Fruit fly (Drosophila melanogaster) whole organism, pupa: ENCODE data around the gene wus.

Source experiments
- CG10348 ChIP-seq: fragments of 200-800 bp; sonication (Bioruptor generic); IDR thresholded peaks from 2 replicates; pipeline ENCODE4 v1.3.6; 2022; ENCODE audit warnings: missing biosample characterization, missing genetic modification characterization
- CG12605 ChIP-seq: fragments of 200-800 bp; sonication (Bioruptor generic); IDR thresholded peaks from 2 replicates; pipeline ENCODE4 v1.3.6; 2022; ENCODE audit warnings: missing biosample characterization, missing genetic modification characterization
- CG13204 ChIP-seq: fragments of 200-800 bp; sonication (Bioruptor generic); optimal IDR thresholded peaks from 2 replicates; lab custom pipeline; 2018; ENCODE audit warnings: missing biosample characterization, mild to moderate bottlenecking, missing genetic modification characterization, moderate library complexity
- CG14655 ChIP-seq: fragments of 200-800 bp; sonication (Bioruptor generic); optimal IDR thresholded peaks from 3 replicates; lab custom pipeline; 2017; ENCODE audit warnings: mild to moderate bottlenecking, missing biosample characterization, missing genetic modification reagents, missing genetic modification characterization
- CG15710 ChIP-seq: fragments of 200-800 bp; sonication (Bioruptor generic); optimal IDR thresholded peaks from 2 replicates; lab custom pipeline; 2018; ENCODE audit warnings: missing biosample characterization, mild to moderate bottlenecking, missing genetic modification characterization, moderate library complexity
- CG17806 ChIP-seq: fragments of 200-800 bp; sonication (Bioruptor generic); optimal IDR thresholded peaks from 2 replicates; lab custom pipeline; 2018; ENCODE audit warnings: missing biosample characterization, mild to moderate bottlenecking, missing genetic modification characterization, moderate library complexity
- CG32121 ChIP-seq: fragments of 200-800 bp; sonication (Bioruptor generic); IDR thresholded peaks from 2 replicates; pipeline ENCODE4 v1.3.6; 2022; ENCODE audit warnings: missing biosample characterization, missing genetic modification characterization
- CG34367 ChIP-seq: fragments of 200-800 bp; sonication (Bioruptor generic); optimal IDR thresholded peaks from 2 replicates; lab custom pipeline; 2018; ENCODE audit warnings: missing biosample characterization, mild to moderate bottlenecking, missing genetic modification characterization
- CG4496 ChIP-seq: fragments of 200-800 bp; sonication (Bioruptor generic); IDR thresholded peaks from 3 replicates; pipeline ENCODE4 v1.3.6; 2022; ENCODE audit warnings: missing biosample characterization, missing genetic modification characterization
- CG8159 ChIP-seq: fragments of 200-800 bp; sonication (Bioruptor generic); optimal IDR thresholded peaks from 3 replicates; lab custom pipeline; 2018; ENCODE audit warnings: missing biosample characterization, mild to moderate bottlenecking, missing genetic modification characterization, moderate library complexity
- CG8301 ChIP-seq: fragments of 200-800 bp; sonication (Bioruptor generic); optimal IDR thresholded peaks from 2 replicates; lab custom pipeline; 2018; ENCODE audit warnings: missing biosample characterization, mild to moderate bottlenecking, missing genetic modification characterization
- CG9948 ChIP-seq: fragments of 200-800 bp; sonication (Bioruptor generic); optimal IDR thresholded peaks from 2 replicates; lab custom pipeline; 2018; ENCODE audit warnings: missing biosample characterization, mild to moderate bottlenecking, missing genetic modification characterization, moderate library complexity
- D1 ChIP-seq: fragments of 200-800 bp; sonication (Bioruptor generic); optimal IDR thresholded peaks from 2 replicates; lab custom pipeline; 2018; ENCODE audit warnings: missing biosample characterization, mild to moderate bottlenecking, missing genetic modification characterization, moderate library complexity
- EcR ChIP-seq: fragments of 200-800 bp; sonication (Bioruptor generic); optimal IDR thresholded peaks from 3 replicates; lab custom pipeline; 2019; ENCODE audit warnings: missing biosample characterization, missing genetic modification characterization, mild to moderate bottlenecking, moderate library complexity, missing genetic modification reagents
- Ets98B ChIP-seq: fragments of 200-800 bp; sonication (Bioruptor generic); IDR thresholded peaks from 2 replicates; pipeline ENCODE4 v1.3.6; 2022; ENCODE audit warnings: missing biosample characterization, missing genetic modification characterization
- Pif1A ChIP-seq: fragments of 200-800 bp; sonication (Bioruptor generic); optimal IDR thresholded peaks from 3 replicates; lab custom pipeline; 2016; ENCODE audit warnings: missing biosample characterization, missing genetic modification characterization
- Pif1B ChIP-seq: fragments of 200-800 bp; sonication (Bioruptor generic); optimal IDR thresholded peaks from 3 replicates; lab custom pipeline; 2016; ENCODE audit warnings: missing biosample characterization, missing genetic modification characterization
- Snoo ChIP-seq: fragments of 200-800 bp; sonication (Bioruptor generic); optimal IDR thresholded peaks from 3 replicates; lab custom pipeline; 2017; ENCODE audit warnings: missing biosample characterization, mild to moderate bottlenecking, missing genetic modification characterization, inconsistent platforms
- fd96Ca ChIP-seq: fragments of 200-800 bp; sonication (Bioruptor generic); IDR thresholded peaks from 3 replicates; pipeline ENCODE4 v1.3.6; 2022; ENCODE audit warnings: missing biosample characterization, missing genetic modification characterization
- gl ChIP-seq: fragments of 200-800 bp; sonication (Bioruptor generic); optimal IDR thresholded peaks from 2 replicates; lab custom pipeline; 2018; ENCODE audit warnings: missing biosample characterization, mild to moderate bottlenecking, missing genetic modification characterization
- rn ChIP-seq: fragments of 200-800 bp; sonication (Bioruptor generic); IDR thresholded peaks from 2 replicates; pipeline ENCODE4 v1.3.6; 2022; ENCODE audit warnings: missing biosample characterization, missing genetic modification characterization

Gene wus

dm6 chrX:16942735-16943514, 2.3 kb upstream of the wus start, which contains the start of the genes CG13001 and RhoGAP15B:
Gene CG13001, minus strand, starts transcription at chrX:16942871.
Gene RhoGAP15B, plus strand, starts transcription at chrX:16943290.
- TF ChIP-seq gl (peak; percentile 12), Snoo (tag; lab: Kevin White, UChicago) (no peak)

- TF ChIP-seq Pif1B (GFP tag; lab: Kevin White, UChicago) = no peak
- no peak for TF ChIP-seq D1
- no peak for TF ChIP-seq rn (GFP tag; lab: Robert Waterston, UW)
- TF ChIP-seq CG10348 (GFP tag; lab: Robert Waterston, UW) = no peak
- no peak for TF ChIP-seq CG8159 (tag; lab: Kevin White, UChicago)
- TF ChIP-seq Pif1A (GFP tag; lab: Kevin White, UChicago) = no peak
- no peak for TF ChIP-seq fd96Ca (GFP tag; lab: Robert Waterston, UW)
- no peak for TF ChIP-seq EcR (GFP tag; lab: Kevin White, UChicago)
- TF ChIP-seq CG34367 (tag; lab: Kevin White, UChicago) = no peak
- no peak for TF ChIP-seq CG32121 (GFP tag; lab: Robert Waterston, UW)
- TF ChIP-seq CG15710 (tag; lab: Kevin White, UChicago) = no peak
- no peak for TF ChIP-seq CG17806
- no peak for TF ChIP-seq CG8301 (tag; lab: Kevin White, UChicago)
- no peak for TF ChIP-seq CG14655 (GFP tag; lab: Kevin White, UChicago)
Measured at dm6 chrX:16936689-16937088, 4.0 kb downstream of the wus start.

DNA sequence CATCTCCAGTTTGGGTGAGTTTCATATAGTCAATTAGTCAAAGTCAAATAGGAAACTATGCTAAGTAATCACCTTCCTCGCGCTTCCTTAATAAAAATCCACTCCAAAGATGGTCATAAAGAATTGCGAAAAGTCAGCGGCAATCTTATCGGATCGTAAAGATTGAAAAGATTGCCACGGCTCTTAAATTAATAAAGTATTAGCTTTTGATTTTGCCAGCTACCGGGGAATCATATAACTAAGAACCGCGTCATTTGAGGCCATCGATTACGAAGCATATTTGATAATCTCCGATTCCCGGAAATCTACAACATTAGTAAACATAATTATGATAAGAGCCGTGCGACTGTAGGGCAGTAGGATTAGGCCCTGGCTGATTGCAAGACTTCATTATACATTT, 6.2 kb downstream of the wus start:
- TF ChIP-seq CG17806 (no peak), CG10348 (GFP tag; lab: Robert Waterston, UW) (no peak), CG14655 (GFP tag; lab: Kevin White, UChicago) (no peak), CG15710 (tag; lab: Kevin White, UChicago) (no peak), CG8301 (tag; lab: Kevin White, UChicago) (no peak), fd96Ca (GFP tag; lab: Robert Waterston, UW) (no peak), gl (no peak), Ets98B (GFP tag; lab: Robert Waterston, UW) (no peak), D1 (no peak), CG4496 (no peak), rn (GFP tag; lab: Robert Waterston, UW) (no peak), Pif1B (GFP tag; lab: Kevin White, UChicago) (no peak), EcR (GFP tag; lab: Kevin White, UChicago) (no peak), CG34367 (tag; lab: Kevin White, UChicago) (no peak), CG8159 (tag; lab: Kevin White, UChicago) (no peak), CG9948 (tag; lab: Kevin White, UChicago) (no peak)

DNA sequence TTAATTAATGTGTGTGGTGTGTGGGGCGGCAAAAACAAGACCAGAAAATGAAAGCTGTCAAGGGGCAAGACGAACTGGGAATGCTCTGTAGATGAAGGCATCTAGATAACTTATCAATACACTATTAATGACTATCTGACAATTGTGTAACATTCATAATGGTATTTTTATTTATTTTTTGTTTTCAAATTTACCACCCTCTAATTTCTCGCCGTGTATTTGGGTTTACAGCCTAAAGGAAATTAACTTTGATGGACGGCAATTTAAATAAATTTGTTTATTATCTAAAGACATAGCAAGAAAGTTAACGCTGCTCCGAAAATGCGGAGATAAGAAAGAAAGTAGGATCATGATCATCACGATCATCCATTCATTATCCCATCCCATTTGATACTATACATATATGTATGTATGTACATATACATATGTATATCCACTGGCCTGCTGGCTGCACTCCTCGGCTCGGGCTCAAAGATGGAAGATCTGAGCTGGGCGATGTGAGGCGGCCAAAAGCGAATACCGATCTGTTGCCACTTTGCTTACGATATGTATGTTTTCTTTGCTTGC, 7.8 kb downstream of the wus start:
- TF ChIP-seq CG9948 (tag; lab: Kevin White, UChicago) (peak; percentile 13), CG8301 (tag; lab: Kevin White, UChicago) (peak; percentile 41), CG13204 (GFP tag; lab: Kevin White, UChicago) (no peak), EcR (GFP tag; lab: Kevin White, UChicago) (no peak), CG32121 (GFP tag; lab: Robert Waterston, UW) (0 out of 2 replicates have a peak, but pooled peaks have one; percentile 22), CG8159 (tag; lab: Kevin White, UChicago) (peak; percentile 12), CG14655 (GFP tag; lab: Kevin White, UChicago) (no peak), Ets98B (GFP tag; lab: Robert Waterston, UW) (peak; percentile 38), CG17806 (peak; percentile 8), CG4496 (peak; percentile 57; the same call in 1 of the 3 replicates), fd96Ca (GFP tag; lab: Robert Waterston, UW) (0 out of 3 replicates have a peak, but pooled peaks have one; percentile 15), gl (no peak), Pif1A (GFP tag; lab: Kevin White, UChicago) (peak; percentile 16), CG15710 (tag; lab: Kevin White, UChicago) (peak; percentile 14)

DNA sequence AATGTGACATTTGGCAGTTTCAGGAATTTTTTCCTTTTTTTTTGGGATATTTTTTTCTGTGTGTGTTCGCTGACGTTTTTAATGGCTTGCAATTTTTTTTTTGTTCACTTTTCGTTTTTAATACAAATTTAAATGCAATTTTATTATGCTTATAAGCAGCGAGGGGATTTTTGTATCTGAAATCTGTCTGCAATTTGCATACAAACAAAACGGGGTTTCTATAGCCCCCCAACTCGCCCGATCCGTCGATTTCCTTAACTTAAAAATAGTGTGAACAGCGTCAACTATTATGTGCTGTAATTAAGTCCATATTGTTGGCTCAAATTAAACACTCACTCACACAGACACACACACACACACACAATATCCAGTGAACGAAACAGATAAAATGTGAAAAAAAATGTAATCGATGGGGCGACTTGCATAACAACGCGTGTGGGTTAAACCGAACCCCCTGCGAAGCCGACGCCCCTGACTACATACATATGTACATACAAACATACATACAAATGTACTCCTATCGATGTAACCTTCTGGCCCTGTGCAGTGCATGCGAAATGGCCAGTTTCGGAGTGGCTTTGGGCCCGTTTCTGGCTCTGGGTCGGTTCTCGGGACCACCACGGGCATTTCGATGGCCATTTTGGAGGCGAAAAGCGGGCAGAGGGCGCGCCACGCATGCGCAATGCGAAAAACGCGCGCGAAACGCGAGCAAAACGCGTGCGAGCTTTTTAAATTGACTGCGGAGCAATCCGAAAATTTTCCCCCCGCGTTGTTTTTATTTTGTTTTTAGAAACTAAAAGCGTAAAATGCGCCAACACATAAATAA, 8.5 kb downstream of the wus start:
- TF ChIP-seq Ets98B (GFP tag; lab: Robert Waterston, UW) (no peak; the same call in 1 of the 2 replicates), Snoo (tag; lab: Kevin White, UChicago) (no peak), Pif1A (GFP tag; lab: Kevin White, UChicago) (no peak), CG15710 (tag; lab: Kevin White, UChicago) (peak; percentile 16), CG10348 (GFP tag; lab: Robert Waterston, UW) (no peak), CG32121 (GFP tag; lab: Robert Waterston, UW) (no peak), CG34367 (tag; lab: Kevin White, UChicago) (peak; percentile 29), Pif1B (GFP tag; lab: Kevin White, UChicago) (no peak), CG8159 (tag; lab: Kevin White, UChicago) (peak; percentile 23), CG9948 (tag; lab: Kevin White, UChicago) (peak; percentile 17), CG12605 (GFP tag; lab: Robert Waterston, UW) (no peak), CG17806 (peak; percentile 29), gl (no peak), CG13204 (GFP tag; lab: Kevin White, UChicago) (no peak)
